Worm (Caenorhabditis elegans) whole organism, late embryonic: ENCODE measurements around the gene sre-19.

Experiments
- ceh-24 ChIP-seq: sonication (generic microtip); optimal IDR thresholded peaks from 2 replicates; lab custom pipeline; 2016; ENCODE audit warnings: mild to moderate bottlenecking, missing genetic modification characterization, missing compliant biosample characterization
- ceh-30 ChIP-seq: fragments of 150-350 bp; optimal IDR thresholded peaks from 2 replicates; lab custom pipeline; 2014; ENCODE audit warnings: missing biosample characterization, missing genetic modification characterization
- ceh-34 ChIP-seq: sonication (generic microtip); optimal IDR thresholded peaks from 2 replicates; lab custom pipeline; 2016; ENCODE audit warnings: mild to moderate bottlenecking, missing genetic modification characterization, missing compliant biosample characterization
- hlh-30 ChIP-seq: sonication (generic microtip); optimal IDR thresholded peaks from 2 replicates; lab custom pipeline; 2017; ENCODE audit warnings: antibody characterized with exemption, missing genetic modification characterization, missing compliant biosample characterization; ENCODE audit not compliant: insufficient read depth
- lin-11 ChIP-seq: fragments of 200-800 bp; sonication (Bioruptor generic); optimal IDR thresholded peaks from 2 replicates; lab custom pipeline; 2018; ENCODE audit warnings: mild to moderate bottlenecking, missing genetic modification characterization, missing compliant biosample characterization
- pha-4 ChIP-seq: fragments of 150-350 bp; optimal IDR thresholded peaks from 2 replicates; lab custom pipeline; 2018; ENCODE audit warnings: missing biosample characterization, missing genetic modification reagents, missing genetic modification characterization
- sox-4 ChIP-seq: sonication (generic microtip); optimal IDR thresholded peaks from 2 replicates; lab custom pipeline; 2017; ENCODE audit warnings: mild to moderate bottlenecking, missing genetic modification characterization, inconsistent platforms, missing compliant biosample characterization
- syd-9 ChIP-seq: sonication (generic microtip); optimal IDR thresholded peaks from 2 replicates; lab custom pipeline; 2016; ENCODE audit warnings: mild to moderate bottlenecking, missing genetic modification characterization, moderate library complexity, missing compliant biosample characterization
- unc-55 ChIP-seq: sonication (generic microtip); optimal IDR thresholded peaks from 2 replicates; lab custom pipeline; 2017; ENCODE audit warnings: missing biosample characterization, missing genetic modification reagents, missing genetic modification characterization

DNA sequence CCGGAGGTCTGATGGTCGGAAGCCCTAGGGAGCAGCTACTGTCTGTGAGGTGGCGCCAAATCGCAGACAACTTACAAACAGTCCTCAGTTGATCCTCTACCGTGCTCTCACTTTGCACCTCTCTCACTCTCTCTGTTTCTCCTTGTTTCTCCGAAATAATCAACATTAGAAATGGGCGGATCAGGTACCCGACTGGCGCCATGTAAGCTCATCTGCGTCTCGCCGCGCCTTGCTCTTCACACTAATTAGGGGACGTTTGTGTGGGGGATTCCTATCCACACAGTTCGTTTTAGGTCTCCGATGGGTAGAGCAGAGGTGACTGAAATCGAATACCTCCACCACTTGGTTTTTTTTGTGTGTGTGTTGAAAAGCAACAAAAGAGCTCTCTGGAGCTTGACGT, 36.8 kb downstream of the sre-19 start:
- no peak for TF ChIP-seq ceh-24 (tag; lab: Kevin White, UChicago)
- no peak for TF ChIP-seq pha-4 (tag; lab: Kevin White, UChicago)
- no peak for TF ChIP-seq unc-55 (GFP tag; lab: Kevin White, UChicago)
- TF ChIP-seq sox-4: no peak
- no peak for TF ChIP-seq lin-11
- TF ChIP-seq ceh-30 (tag; lab: Kevin White, UChicago): no peak
- TF ChIP-seq ceh-34 (tag; lab: Kevin White, UChicago): no peak
- no peak for TF ChIP-seq syd-9 (tag; lab: Kevin White, UChicago)
- no peak for TF ChIP-seq hlh-30 (tag; lab: Kevin White, UChicago)
